Worm (Caenorhabditis elegans) whole organism, midembryonic: ENCODE results near the gene cone-1.

Experiments
- T22C8.4 ChIP-seq: fragments of 200-800 bp; sonication (Bioruptor generic); IDR thresholded peaks from 2 replicates; pipeline ENCODE4 v1.3.6; 2022; ENCODE audit warnings: missing genetic modification characterization, missing compliant biosample characterization
- cog-1 ChIP-seq: sonication (generic microtip); optimal IDR thresholded peaks from 2 replicates; lab custom pipeline; 2016; ENCODE audit warnings: missing genetic modification characterization, missing compliant biosample characterization
- flt-1 ChIP-seq: fragments of 200-800 bp; sonication (Bioruptor generic); IDR thresholded peaks from 2 replicates; pipeline ENCODE4 v1.3.6; 2022; ENCODE audit warnings: missing genetic modification characterization, missing compliant biosample characterization
- klf-2 ChIP-seq: fragments of 200-800 bp; sonication (Bioruptor generic); conservative IDR thresholded peaks from 2 replicates; pipeline ENCODE4 v1.3.6; 2022; ENCODE audit warnings: missing genetic modification reagents, missing genetic modification characterization, missing compliant biosample characterization
- med-1 ChIP-seq: sonication (generic microtip); optimal IDR thresholded peaks from 2 replicates; lab custom pipeline; 2017; ENCODE audit warnings: missing genetic modification characterization, mild to moderate bottlenecking, missing compliant biosample characterization, antibody characterized with exemption, missing genetic modification reagents; ENCODE audit not compliant: insufficient read depth
- ref-1 ChIP-seq: fragments of 200-800 bp; sonication (Bioruptor generic); conservative IDR thresholded peaks from 2 replicates; pipeline ENCODE4 v1.3.6; 2022; ENCODE audit warnings: missing genetic modification reagents, missing genetic modification characterization, missing compliant biosample characterization
- tab-1 ChIP-seq: fragments of 200-800 bp; sonication (Bioruptor generic); IDR thresholded peaks from 2 replicates; pipeline ENCODE4 v1.3.6; 2022; ENCODE audit warnings: missing genetic modification characterization, missing compliant biosample characterization
- ztf-23 ChIP-seq: fragments of 200-800 bp; sonication (Bioruptor generic); IDR thresholded peaks from 2 replicates; pipeline ENCODE4 v1.3.6; 2022; ENCODE audit warnings: missing genetic modification reagents, missing genetic modification characterization, missing compliant biosample characterization
- ztf-29 ChIP-seq: fragments of 200-800 bp; sonication (Bioruptor generic); IDR thresholded peaks from 2 replicates; pipeline ENCODE4 v1.3.6; 2022; ENCODE audit warnings: missing genetic modification reagents, missing genetic modification characterization, missing compliant biosample characterization

cone-1 gene

ce11 chrIII:2577982-2578381 is 47.6 kb downstream of the cone-1 start:
- TF ChIP-seq med-1 (GFP tag; lab: Kevin White, UChicago) (no peak), ztf-29 (GFP tag; lab: Robert Waterston, UW) (no peak), tab-1 (GFP tag; lab: Robert Waterston, UW) (no peak), T22C8.4 (GFP tag; lab: Robert Waterston, UW) (no peak), cog-1 (no peak)

ce11 chrIII:2578563-2578962 is 48.1 kb downstream of the cone-1 start:
- TF ChIP-seq tab-1 (GFP tag; lab: Robert Waterston, UW), result no peak
- TF ChIP-seq cog-1, result peak; percentile 40
- no peak for TF ChIP-seq T22C8.4 (GFP tag; lab: Robert Waterston, UW)

- TF ChIP-seq flt-1 (GFP tag; lab: Robert Waterston, UW) (no peak), tab-1 (GFP tag; lab: Robert Waterston, UW) (no peak), cog-1 (no peak), T22C8.4 (GFP tag; lab: Robert Waterston, UW) (no peak), klf-2 (GFP tag; lab: Robert Waterston, UW) (no peak), med-1 (GFP tag; lab: Kevin White, UChicago) (no peak), ztf-29 (GFP tag; lab: Robert Waterston, UW) (no peak), ztf-23 (no peak), ref-1 (no peak)
Observed at ce11 chrIII:2578993-2579392, 48.6 kb downstream of the cone-1 start, which contains the start of gene Y71H2B.8. Gene Y71H2B.8, plus strand, starts transcription at chrIII:2579293.

ce11 chrIII:2583302-2583701 is 52.9 kb downstream of the cone-1 start:
- TF ChIP-seq ztf-29 (GFP tag; lab: Robert Waterston, UW), result 0 out of 2 replicates have a peak, but pooled peaks have one; percentile 34

- TF ChIP-seq ztf-29 (GFP tag; lab: Robert Waterston, UW) (no peak), tab-1 (GFP tag; lab: Robert Waterston, UW) (no peak), ref-1 (no peak), ztf-23 (no peak), klf-2 (GFP tag; lab: Robert Waterston, UW) (no peak), T22C8.4 (GFP tag; lab: Robert Waterston, UW) (no peak), flt-1 (GFP tag; lab: Robert Waterston, UW) (no peak), med-1 (GFP tag; lab: Kevin White, UChicago) (no peak), cog-1 (no peak)
Observed at ce11 chrIII:2586193-2586592, 55.8 kb downstream of the cone-1 start, which contains the start of gene gpa-17. Gene gpa-17, plus strand, starts transcription at chrIII:2586555.
